Fruit fly (Drosophila melanogaster) whole organism, embryonic: ENCODE data around the gene Gr64d.
A peak's percentile ranks its signal among the peaks of the same experiment; 100 is the strongest.

ENCODE experiments used
- Aef1 ChIP-seq: fragments of 200-800 bp; sonication (Bioruptor generic); IDR thresholded peaks from 3 replicates; pipeline ENCODE4 v1.3.6; 2022; ENCODE audit warnings: missing biosample characterization, missing genetic modification characterization
- B-H2 ChIP-seq: fragments of 200-800 bp; sonication (Bioruptor generic); optimal IDR thresholded peaks from 2 replicates; lab custom pipeline; 2018; ENCODE audit warnings: missing biosample characterization, mild to moderate bottlenecking, missing genetic modification characterization
- CG11093 ChIP-seq: fragments of 200-800 bp; sonication (Bioruptor generic); IDR thresholded peaks from 3 replicates; pipeline ENCODE4 v1.3.6; 2022; ENCODE audit warnings: missing biosample characterization, missing genetic modification characterization
- CG11504 ChIP-seq: fragments of 200-800 bp; sonication (Bioruptor generic); optimal IDR thresholded peaks from 3 replicates; lab custom pipeline; 2019; ENCODE audit warnings: missing biosample characterization, mild to moderate bottlenecking, missing genetic modification characterization, moderate library complexity
- CG11723 ChIP-seq: fragments of 200-800 bp; sonication (Bioruptor generic); optimal IDR thresholded peaks from 2 replicates; lab custom pipeline; 2017; ENCODE audit warnings: missing biosample characterization, mild to moderate bottlenecking, missing genetic modification characterization
- CG12659 ChIP-seq: fragments of 200-800 bp; sonication (Bioruptor generic); optimal IDR thresholded peaks from 3 replicates; lab custom pipeline; 2017; ENCODE audit warnings: mild to moderate bottlenecking, missing biosample characterization, missing genetic modification reagents, missing genetic modification characterization
- CG12769 ChIP-seq: fragments of 200-800 bp; sonication (Bioruptor generic); optimal IDR thresholded peaks from 2 replicates; lab custom pipeline; 2019; ENCODE audit warnings: missing biosample characterization, mild to moderate bottlenecking, missing genetic modification characterization, moderate library complexity
- CG15073 ChIP-seq: fragments of 200-800 bp; sonication (Bioruptor generic); optimal IDR thresholded peaks from 2 replicates; lab custom pipeline; 2016; ENCODE audit warnings: missing biosample characterization, missing genetic modification characterization
- CG1529 ChIP-seq: fragments of 200-800 bp; sonication (Bioruptor generic); optimal IDR thresholded peaks from 3 replicates; lab custom pipeline; 2018; ENCODE audit warnings: missing biosample characterization, missing genetic modification characterization
- CG17186 ChIP-seq: fragments of 200-800 bp; sonication (Bioruptor generic); optimal IDR thresholded peaks from 3 replicates; lab custom pipeline; 2017; ENCODE audit warnings: missing biosample characterization, missing genetic modification reagents, missing genetic modification characterization
- CG2202 ChIP-seq: fragments of 200-800 bp; sonication (Bioruptor generic); optimal IDR thresholded peaks from 2 replicates; lab custom pipeline; 2018; ENCODE audit warnings: missing biosample characterization, mild to moderate bottlenecking, missing genetic modification characterization
- CG2875 ChIP-seq: fragments of 200-800 bp; sonication (Bioruptor generic); optimal IDR thresholded peaks from 2 replicates; lab custom pipeline; 2017; ENCODE audit warnings: missing biosample characterization, mild to moderate bottlenecking, missing genetic modification characterization, missing genetic modification reagents
- CG31224 ChIP-seq: fragments of 200-800 bp; sonication (Bioruptor generic); IDR thresholded peaks from 2 replicates; pipeline ENCODE4 v1.3.6; 2022; ENCODE audit warnings: missing biosample characterization, missing genetic modification characterization
- CG33557 ChIP-seq: fragments of 200-800 bp; sonication (Bioruptor generic); optimal IDR thresholded peaks from 2 replicates; lab custom pipeline; 2019; ENCODE audit warnings: missing biosample characterization, mild to moderate bottlenecking, missing genetic modification characterization, moderate library complexity
- CG6689 ChIP-seq: fragments of 200-800 bp; sonication (Bioruptor generic); IDR thresholded peaks from 2 replicates; pipeline ENCODE4 v1.3.6; 2022; ENCODE audit warnings: missing biosample characterization, missing genetic modification characterization
- CG6791 ChIP-seq: fragments of 200-800 bp; sonication (Bioruptor generic); IDR thresholded peaks from 3 replicates; pipeline ENCODE4 v1.3.6; 2022; ENCODE audit warnings: missing biosample characterization, missing genetic modification characterization; ENCODE audit not compliant: partially characterized antibody
- CG7357 ChIP-seq: fragments of 200-800 bp; sonication (Bioruptor generic); IDR thresholded peaks from 3 replicates; pipeline ENCODE4 v1.3.6; 2022; ENCODE audit warnings: missing biosample characterization, missing genetic modification characterization
- CG7928 ChIP-seq: fragments of 200-800 bp; sonication (Bioruptor generic); optimal IDR thresholded peaks from 2 replicates; lab custom pipeline; 2017; ENCODE audit warnings: missing biosample characterization, mild to moderate bottlenecking, missing genetic modification characterization
- Dfd ChIP-seq, 2 experiments: fragments of >200 bp; optimal IDR thresholded peaks; 2 replicates each; lab custom pipeline; 2017; ENCODE audit warnings: missing biosample characterization in 2 of 2, missing genetic modification characterization in 2 of 2
- Elba2 ChIP-seq: fragments of 200-800 bp; sonication (Bioruptor generic); optimal IDR thresholded peaks from 3 replicates; lab custom pipeline; 2016; ENCODE audit warnings: missing biosample characterization, missing genetic modification characterization
- Fer1 ChIP-seq: fragments of 200-800 bp; sonication (Bioruptor generic); optimal IDR thresholded peaks from 2 replicates; lab custom pipeline; 2017; ENCODE audit warnings: missing biosample characterization, mild to moderate bottlenecking, missing genetic modification characterization
- H15 ChIP-seq: fragments of 200-800 bp; sonication (Bioruptor generic); IDR thresholded peaks from 3 replicates; pipeline ENCODE4 v1.3.6; 2022; ENCODE audit warnings: missing biosample characterization, missing genetic modification characterization
- HLH54F ChIP-seq: fragments of 200-800 bp; sonication (Bioruptor generic); optimal IDR thresholded peaks from 3 replicates; lab custom pipeline; 2016; ENCODE audit warnings: missing biosample characterization, missing genetic modification characterization
- HLHmδ ChIP-seq: fragments of 200-800 bp; sonication (Bioruptor generic); optimal IDR thresholded peaks from 2 replicates; lab custom pipeline; 2018; ENCODE audit warnings: missing biosample characterization, mild to moderate bottlenecking, missing genetic modification characterization, moderate library complexity
- HmgZ ChIP-seq: fragments of 200-800 bp; sonication (Bioruptor generic); optimal IDR thresholded peaks from 2 replicates; lab custom pipeline; 2018; ENCODE audit warnings: missing biosample characterization, mild to moderate bottlenecking, missing genetic modification characterization
- Oli ChIP-seq: fragments of 200-800 bp; sonication (Bioruptor generic); optimal IDR thresholded peaks from 2 replicates; lab custom pipeline; 2018; ENCODE audit warnings: missing biosample characterization, mild to moderate bottlenecking, missing genetic modification characterization, moderate library complexity
- Xbp1 ChIP-seq: fragments of 200-800 bp; sonication (Bioruptor generic); optimal IDR thresholded peaks from 3 replicates; lab custom pipeline; 2016; ENCODE audit warnings: missing biosample characterization, mild to moderate bottlenecking, missing genetic modification characterization
- ash1 ChIP-seq: fragments of 200-800 bp; sonication (Bioruptor generic); optimal IDR thresholded peaks from 2 replicates; lab custom pipeline; 2018; ENCODE audit warnings: missing biosample characterization, mild to moderate bottlenecking, missing genetic modification characterization
- chif ChIP-seq, 2 experiments: fragments of 200-800 bp; sonication (Bioruptor generic); optimal IDR thresholded peaks; 3 replicates each; lab custom pipeline; 2016; ENCODE audit warnings: missing biosample characterization in 2 of 2, missing genetic modification characterization in 2 of 2
- chinmo ChIP-seq: fragments of 200-800 bp; sonication (Bioruptor generic); IDR thresholded peaks from 4 replicates; pipeline ENCODE4 v1.3.6; 2022; ENCODE audit warnings: missing biosample characterization, missing genetic modification characterization; ENCODE audit not compliant: partially characterized antibody
- cwo ChIP-seq: fragments of 200-800 bp; sonication (Bioruptor generic); optimal IDR thresholded peaks from 3 replicates; lab custom pipeline; 2017; ENCODE audit warnings: missing biosample characterization, missing genetic modification characterization, mild to moderate bottlenecking, moderate library complexity, missing genetic modification reagents
- dimm ChIP-seq: fragments of 200-800 bp; sonication (Bioruptor generic); IDR thresholded peaks from 2 replicates; pipeline ENCODE4 v1.3.6; 2022; ENCODE audit warnings: missing biosample characterization, missing genetic modification characterization
- eve ChIP-seq, 2 experiments: fragments of >200 bp; optimal IDR thresholded peaks; 2 replicates each; lab custom pipeline; 2017; ENCODE audit warnings: missing biosample characterization in 2 of 2, missing genetic modification characterization in 2 of 2
- ftz-f1 ChIP-seq: fragments of 200-800 bp; sonication (Bioruptor generic); optimal IDR thresholded peaks from 2 replicates; lab custom pipeline; 2016; ENCODE audit warnings: missing biosample characterization, missing genetic modification characterization
- fu2 ChIP-seq: fragments of 200-800 bp; sonication (Bioruptor generic); optimal IDR thresholded peaks from 2 replicates; lab custom pipeline; 2016; ENCODE audit warnings: missing biosample characterization, missing genetic modification characterization
- hb ChIP-seq: fragments of 200-800 bp; sonication (Bioruptor generic); IDR thresholded peaks from 3 replicates; pipeline ENCODE4 v1.3.6; 2022; ENCODE audit warnings: missing biosample characterization, missing genetic modification characterization; ENCODE audit not compliant: partially characterized antibody
- jing ChIP-seq: fragments of 200-800 bp; sonication (Bioruptor generic); optimal IDR thresholded peaks from 2 replicates; lab custom pipeline; 2018; ENCODE audit warnings: missing biosample characterization, mild to moderate bottlenecking, missing genetic modification characterization
- kah ChIP-seq: fragments of 200-800 bp; sonication (Bioruptor generic); optimal IDR thresholded peaks from 2 replicates; lab custom pipeline; 2018; ENCODE audit warnings: missing biosample characterization, mild to moderate bottlenecking, missing genetic modification characterization
- klu ChIP-seq: fragments of 200-800 bp; sonication (Bioruptor generic); IDR thresholded peaks from 2 replicates; pipeline ENCODE4 v1.3.6; 2022; ENCODE audit warnings: missing biosample characterization, missing genetic modification characterization
- lmd ChIP-seq: fragments of 200-800 bp; sonication (Bioruptor generic); IDR thresholded peaks from 2 replicates; pipeline ENCODE4 v1.3.6; 2022; ENCODE audit warnings: missing biosample characterization, missing genetic modification characterization
- nerfin-1 ChIP-seq: fragments of 200-800 bp; sonication (Bioruptor generic); optimal IDR thresholded peaks from 3 replicates; lab custom pipeline; 2019; ENCODE audit warnings: missing biosample characterization, mild to moderate bottlenecking, missing genetic modification characterization, moderate library complexity
- pum ChIP-seq: fragments of 200-800 bp; sonication (Bioruptor generic); optimal IDR thresholded peaks from 2 replicates; lab custom pipeline; 2016; ENCODE audit warnings: missing biosample characterization, missing genetic modification characterization
- sd ChIP-seq: fragments of 200-800 bp; sonication (Bioruptor generic); optimal IDR thresholded peaks from 3 replicates; lab custom pipeline; 2018; ENCODE audit warnings: missing biosample characterization, mild to moderate bottlenecking, missing genetic modification characterization, moderate library complexity
- sens-2 ChIP-seq: fragments of 200-800 bp; sonication (Bioruptor generic); IDR thresholded peaks from 2 replicates; pipeline ENCODE4 v1.3.6; 2022; ENCODE audit warnings: missing biosample characterization, missing genetic modification characterization
- so ChIP-seq: fragments of 200-800 bp; sonication (Bioruptor generic); IDR thresholded peaks from 3 replicates; pipeline ENCODE4 v1.3.6; 2022; ENCODE audit warnings: missing biosample characterization, missing genetic modification characterization
- unpg ChIP-seq: fragments of 200-800 bp; sonication (Bioruptor generic); optimal IDR thresholded peaks from 3 replicates; lab custom pipeline; 2018; ENCODE audit warnings: missing biosample characterization, mild to moderate bottlenecking, missing genetic modification characterization, moderate library complexity
- vnd ChIP-seq: fragments of 200-800 bp; sonication (Bioruptor generic); IDR thresholded peaks from 3 replicates; pipeline ENCODE4 v1.3.6; 2022; ENCODE audit warnings: missing biosample characterization, missing genetic modification characterization; ENCODE audit not compliant: partially characterized antibody
- yki ChIP-seq: fragments of >200 bp; optimal IDR thresholded peaks from 3 replicates; lab custom pipeline; 2018
- zen ChIP-seq: fragments of 200-800 bp; sonication (Bioruptor generic); optimal IDR thresholded peaks from 3 replicates; lab custom pipeline; 2018; ENCODE audit warnings: missing biosample characterization, mild to moderate bottlenecking, missing genetic modification characterization, moderate library complexity

Gene Gr64d

DNA sequence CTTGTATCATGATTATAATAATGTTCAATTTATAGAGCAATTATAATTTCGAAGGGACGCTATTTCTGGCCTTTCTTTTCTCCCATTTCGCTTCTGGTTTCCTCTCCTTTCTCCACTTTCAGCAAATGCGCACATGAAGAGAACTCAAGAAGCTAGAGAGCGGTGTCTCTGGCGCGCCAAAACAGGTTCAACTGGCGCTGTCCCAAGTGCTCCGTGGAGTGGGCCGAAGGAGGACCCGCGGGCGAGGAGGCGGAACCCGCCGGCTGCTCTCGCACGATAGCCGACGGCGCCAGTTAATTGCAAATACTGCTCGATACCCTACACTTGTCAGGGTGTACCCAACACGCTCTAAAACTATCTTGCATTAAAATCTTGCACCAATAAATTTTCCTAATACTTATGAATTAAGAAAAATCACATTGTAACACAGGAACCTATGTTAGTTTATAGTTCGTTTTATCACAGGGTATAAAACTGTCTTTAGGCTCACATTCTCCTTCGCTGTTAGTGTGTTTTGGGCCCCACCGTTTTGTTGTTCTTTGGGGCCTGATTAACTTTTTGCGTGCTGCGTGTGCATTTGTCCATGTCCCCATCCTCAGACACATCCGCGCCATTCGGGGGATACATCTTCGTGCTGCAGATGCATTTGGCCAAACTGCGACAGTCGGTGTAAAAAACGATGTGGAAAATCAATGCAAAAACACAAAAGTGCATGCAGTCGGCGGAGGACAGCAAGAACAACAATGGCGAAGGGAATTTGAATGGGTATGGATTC, 38.5 kb downstream of the Gr64d start (continued):
- peak; percentile 92 for TF ChIP-seq Xbp1
- TF ChIP-seq CG12769 (tag; lab: Kevin White, UChicago) = peak; percentile 97
- TF ChIP-seq sens-2 (GFP tag; lab: Robert Waterston, UW) = peak; percentile 88
- TF ChIP-seq so (GFP tag; lab: Robert Waterston, UW) = peak; percentile 93
- TF ChIP-seq vnd = no peak
- peak; percentile 92 for TF ChIP-seq CG6689 (GFP tag; lab: Robert Waterston, UW)
- TF ChIP-seq CG33557 (GFP tag; lab: Kevin White, UChicago) = no peak
- no peak for TF ChIP-seq ash1
- peak; percentile 90 for TF ChIP-seq unpg (GFP tag; lab: Kevin White, UChicago)
- TF ChIP-seq chif (GFP tag; optimal IDR thresholded peaks at IDR 0.05; lab: Kevin White, UChicago) = peak; percentile 90 to 91
- TF ChIP-seq ftz-f1 (GFP tag; lab: Kevin White, UChicago) = no peak
- peak; percentile 49 for TF ChIP-seq CG11723
- TF ChIP-seq Fer1 (GFP tag; lab: Kevin White, UChicago) = peak; percentile 83
- TF ChIP-seq Aef1 (GFP tag; lab: Robert Waterston, UW) = peak; percentile 95
- TF ChIP-seq hb (GFP tag; lab: Robert Waterston, UW) = no peak
- no peak for TF ChIP-seq yki (lab: Kevin White, UChicago)
- peak; percentile 89 for TF ChIP-seq HmgZ
- peak; percentile 55 for TF ChIP-seq nerfin-1
- TF ChIP-seq CG31224 (GFP tag; lab: Robert Waterston, UW) = peak; percentile 74
- TF ChIP-seq CG2875 = peak; percentile 54
- peak; percentile 95 for TF ChIP-seq lmd
- peak; percentile 90 for TF ChIP-seq Oli (tag; lab: Kevin White, UChicago)
- TF ChIP-seq CG15073 (GFP tag; lab: Kevin White, UChicago) = peak; percentile 37
- TF ChIP-seq pum (GFP tag; lab: Kevin White, UChicago) = peak; percentile 78
- peak; percentile 89 for TF ChIP-seq fu2 (GFP tag; lab: Kevin White, UChicago)
- TF ChIP-seq H15 (GFP tag; lab: Robert Waterston, UW) = peak; percentile 87
- TF ChIP-seq zen = peak; percentile 45
- peak; percentile 64 for TF ChIP-seq CG7928
- TF ChIP-seq CG11093 (GFP tag; lab: Robert Waterston, UW) = peak; percentile 83
- TF ChIP-seq CG1529 (GFP tag; lab: Kevin White, UChicago) = peak; percentile 68
- peak; percentile 84 for TF ChIP-seq jing (GFP tag; lab: Kevin White, UChicago)
- TF ChIP-seq chinmo (GFP tag; lab: Robert Waterston, UW) = no peak
- no peak for TF ChIP-seq Elba2 (GFP tag; lab: Kevin White, UChicago)
- peak; percentile 79 for TF ChIP-seq klu (GFP tag; lab: Robert Waterston, UW)
- TF ChIP-seq CG11504 (tag; lab: Kevin White, UChicago) = peak; percentile 86
- no peak for TF ChIP-seq HLHmδ (GFP tag; lab: Kevin White, UChicago)
- TF ChIP-seq kah (GFP tag; lab: Kevin White, UChicago) = peak; percentile 63
- peak in 1 of 2 experiments; percentile 36 for TF ChIP-seq eve (GFP tag; optimal IDR thresholded peaks at IDR 0.05; lab: Kevin White, UChicago)
- peak; percentile 79 for TF ChIP-seq cwo
- peak; percentile 87 for TF ChIP-seq CG7357 (GFP tag; lab: Robert Waterston, UW)
- TF ChIP-seq CG17186 (GFP tag; lab: Kevin White, UChicago) = no peak
- peak; percentile 26 for TF ChIP-seq B-H2 (GFP tag; lab: Kevin White, UChicago)
- TF ChIP-seq CG6791 (GFP tag; lab: Robert Waterston, UW) = no peak
- peak; percentile 86 for TF ChIP-seq dimm
- peak; percentile 65 for TF ChIP-seq sd (tag; lab: Kevin White, UChicago)
- TF ChIP-seq Dfd (GFP tag; optimal IDR thresholded peaks at IDR 0.05; lab: Kevin White, UChicago) = no peak
- TF ChIP-seq HLH54F (GFP tag; lab: Kevin White, UChicago) = peak; percentile 87
- peak; percentile 87 for TF ChIP-seq CG12659 (GFP tag; lab: Kevin White, UChicago)
- TF ChIP-seq CG2202 (tag; lab: Kevin White, UChicago) = no peak
